Fruit fly (Drosophila melanogaster): ENCODE data around the gene glec.
A peak's percentile ranks its signal among the peaks of the same experiment; 100 is the strongest.

Gene glec

dm6 chr3R:21823699-21824406 lies 32.2 kb downstream of the glec start (continued):
- TF ChIP-seq caup (GFP tag; optimal IDR thresholded peaks at IDR 0.05; ENCODE audit: severe bottlenecking) (no peak), Dll (GFP tag; IDR thresholded peaks at IDR 0.05; ENCODE audit: partially characterized antibody) (no peak), Xrp1 (GFP tag; IDR thresholded peaks at IDR 0.05) (peak; percentile 81), CG4360 (GFP tag; IDR thresholded peaks at IDR 0.05) (peak; percentile 95), CG2202 (tag; optimal IDR thresholded peaks at IDR 0.05) (no peak), wek (GFP tag; optimal IDR thresholded peaks at IDR 0.05) (no peak), Hr78 (GFP tag; optimal IDR thresholded peaks at IDR 0.05) (no peak), zen (tag; optimal IDR thresholded peaks at IDR 0.05) (peak; percentile 30), Optix (GFP tag; IDR thresholded peaks at IDR 0.05) (no peak), sr (GFP tag; IDR thresholded peaks at IDR 0.05) (peak; percentile 45; the same call in 1 of the 3 replicates), CG7271 (tag; optimal IDR thresholded peaks at IDR 0.05) (no peak), CG30020 (tag; optimal IDR thresholded peaks at IDR 0.05) (no peak), Bgb (GFP tag; IDR thresholded peaks at IDR 0.05; ENCODE audit: partially characterized antibody) (no peak), CG6791 (GFP tag; IDR thresholded peaks at IDR 0.05; ENCODE audit: partially characterized antibody) (no peak), trh (GFP tag; optimal IDR thresholded peaks at IDR 0.05) (no peak), pum (GFP tag; optimal IDR thresholded peaks at IDR 0.05) (no peak), CG33557 (GFP tag; optimal IDR thresholded peaks at IDR 0.05) (no peak), gro (GFP tag; optimal IDR thresholded peaks at IDR 0.05) (no peak), CG32767 (GFP tag; IDR thresholded peaks at IDR 0.05) (no peak), Usf (GFP tag; optimal IDR thresholded peaks at IDR 0.05) (no peak), dpn (GFP tag; optimal IDR thresholded peaks at IDR 0.05) (no peak), vfl (GFP tag; optimal IDR thresholded peaks at IDR 0.05) (no peak), eve (GFP tag; optimal IDR thresholded peaks at IDR 0.05) (no peak), CG3065 (GFP tag; optimal IDR thresholded peaks at IDR 0.05) (no peak), sna (GFP tag; IDR thresholded peaks at IDR 0.05; ENCODE audit: partially characterized antibody) (no peak), Adf1 (GFP tag; IDR thresholded peaks at IDR 0.05) (no peak), nmo (GFP tag; optimal IDR thresholded peaks at IDR 0.05) (peak; percentile 37), CG10147 (GFP tag; optimal IDR thresholded peaks at IDR 0.05) (no peak), CG15696 (tag; optimal IDR thresholded peaks at IDR 0.05) (peak; percentile 83), CG8944 (GFP tag; optimal IDR thresholded peaks at IDR 0.05) (no peak), ERR (GFP tag; optimal IDR thresholded peaks at IDR 0.05) (no peak), sens-2 (GFP tag; IDR thresholded peaks at IDR 0.05) (no peak), pan (optimal IDR thresholded peaks at IDR 0.05) (no peak), pan (GFP tag; optimal IDR thresholded peaks at IDR 0.05 in 1 of 2, IDR thresholded peaks at IDR 0.05 in 1 of 2) (no peak), corto (GFP tag; optimal IDR thresholded peaks at IDR 0.05) (no peak), emc (GFP tag; optimal IDR thresholded peaks at IDR 0.05) (no peak), CG33213 (GFP tag; optimal IDR thresholded peaks at IDR 0.05) (no peak), jing (GFP tag; optimal IDR thresholded peaks at IDR 0.05) (no peak), Blimp-1 (GFP tag; optimal IDR thresholded peaks at IDR 0.05) (peak; percentile 40), fru (optimal IDR thresholded peaks at IDR 0.05) (no peak), CG9797 (GFP tag; optimal IDR thresholded peaks at IDR 0.05) (no peak), B-H2 (GFP tag; optimal IDR thresholded peaks at IDR 0.05) (no peak), Hmx (GFP tag; optimal IDR thresholded peaks at IDR 0.05) (no peak), mam (GFP tag; optimal IDR thresholded peaks at IDR 0.05) (no peak), CG11456 (GFP tag; IDR thresholded peaks at IDR 0.05) (no peak), Neu2 (GFP tag; optimal IDR thresholded peaks at IDR 0.05; ENCODE audit: borderline replicate concordance) (no peak), Side (GFP tag; optimal IDR thresholded peaks at IDR 0.05) (no peak), BtbVII (GFP tag; optimal IDR thresholded peaks at IDR 0.05) (no peak), CG2889 (GFP tag; IDR thresholded peaks at IDR 0.05) (no peak), danr (GFP tag; IDR thresholded peaks at IDR 0.05) (no peak), org-1 (GFP tag; optimal IDR thresholded peaks at IDR 0.05) (no peak)
